Worm (Caenorhabditis elegans) whole organism, late embryonic: Measurements from ENCODE around the gene C35C5.10.

Source experiments
- F13H6.1 ChIP-seq: sonication (generic microtip); optimal IDR thresholded peaks from 2 replicates; lab custom pipeline; 2016; ENCODE audit warnings: missing genetic modification characterization, missing compliant biosample characterization
- K02D7.2 ChIP-seq: sonication (generic microtip); optimal IDR thresholded peaks from 2 replicates; lab custom pipeline; 2017; ENCODE audit warnings: mild to moderate bottlenecking, missing genetic modification characterization, missing compliant biosample characterization
- K09A11.1 ChIP-seq: sonication (generic microtip); optimal IDR thresholded peaks from 2 replicates; lab custom pipeline; 2017; ENCODE audit warnings: antibody characterized with exemption, mild to moderate bottlenecking, missing genetic modification characterization, missing compliant biosample characterization; ENCODE audit not compliant: insufficient read depth
- T23F11.4 ChIP-seq: fragments of 200-800 bp; sonication (Bioruptor generic); optimal IDR thresholded peaks from 2 replicates; lab custom pipeline; 2018; ENCODE audit warnings: mild to moderate bottlenecking, missing genetic modification characterization, missing compliant biosample characterization
- ahr-1 ChIP-seq: sonication (generic microtip); optimal IDR thresholded peaks from 2 replicates; lab custom pipeline; 2016; ENCODE audit warnings: missing genetic modification characterization, missing compliant biosample characterization
- ceh-14 ChIP-seq: sonication (generic microtip); optimal IDR thresholded peaks from 2 replicates; lab custom pipeline; 2016; ENCODE audit warnings: missing genotype, missing genetic modification characterization, missing compliant biosample characterization
- ceh-18 ChIP-seq: sonication (generic microtip); optimal IDR thresholded peaks from 2 replicates; lab custom pipeline; 2016; ENCODE audit warnings: missing genetic modification characterization, missing compliant biosample characterization
- ceh-2 ChIP-seq: sonication (generic microtip); optimal IDR thresholded peaks from 2 replicates; lab custom pipeline; 2016; ENCODE audit warnings: missing genotype, missing genetic modification characterization, missing compliant biosample characterization
- ceh-22 ChIP-seq: sonication (generic microtip); optimal IDR thresholded peaks from 2 replicates; lab custom pipeline; 2017; ENCODE audit warnings: missing biosample characterization, missing genetic modification characterization
- ceh-31 ChIP-seq: sonication (generic microtip); optimal IDR thresholded peaks from 2 replicates; lab custom pipeline; 2016; ENCODE audit warnings: missing genetic modification characterization, missing compliant biosample characterization
- ceh-34 ChIP-seq: sonication (generic microtip); optimal IDR thresholded peaks from 2 replicates; lab custom pipeline; 2016; ENCODE audit warnings: mild to moderate bottlenecking, missing genetic modification characterization, missing compliant biosample characterization
- ceh-45 ChIP-seq: fragments of 200-800 bp; sonication (Bioruptor generic); IDR thresholded peaks from 2 replicates; pipeline ENCODE4 v1.3.6; 2022; ENCODE audit warnings: missing genetic modification reagents, missing genetic modification characterization, missing compliant biosample characterization
- ceh-48 ChIP-seq: sonication (generic microtip); optimal IDR thresholded peaks from 2 replicates; lab custom pipeline; 2016; ENCODE audit warnings: missing genetic modification characterization, inconsistent platforms, missing compliant biosample characterization
- ceh-6 ChIP-seq: fragments of 200-800 bp; sonication (Bioruptor generic); optimal IDR thresholded peaks from 2 replicates; lab custom pipeline; 2018; ENCODE audit warnings: mild to moderate bottlenecking, missing genetic modification characterization, missing compliant biosample characterization
- ceh-9 ChIP-seq: sonication (generic microtip); optimal IDR thresholded peaks from 2 replicates; lab custom pipeline; 2016; ENCODE audit warnings: mild to moderate bottlenecking, missing genetic modification characterization, inconsistent platforms, missing compliant biosample characterization
- che-1 ChIP-seq: sonication (generic microtip); optimal IDR thresholded peaks from 2 replicates; lab custom pipeline; 2016; ENCODE audit warnings: mild to moderate bottlenecking, missing genetic modification characterization, missing compliant biosample characterization
- dmd-4 ChIP-seq: sonication (generic microtip); optimal IDR thresholded peaks from 2 replicates; lab custom pipeline; 2016; ENCODE audit warnings: borderline replicate concordance, missing genetic modification characterization, missing compliant biosample characterization
- dve-1 ChIP-seq: sonication (generic microtip); optimal IDR thresholded peaks from 2 replicates; lab custom pipeline; 2017; ENCODE audit warnings: antibody characterized with exemption, mild to moderate bottlenecking, missing genetic modification characterization, missing compliant biosample characterization
- elt-2 ChIP-seq: sonication (generic microtip); optimal IDR thresholded peaks from 2 replicates; lab custom pipeline; 2016; ENCODE audit warnings: missing genetic modification reagents, missing genetic modification characterization, missing compliant biosample characterization
- elt-4 ChIP-seq: sonication (generic microtip); optimal IDR thresholded peaks from 2 replicates; lab custom pipeline; 2016; ENCODE audit warnings: missing genetic modification characterization, missing compliant biosample characterization
- eyg-1 ChIP-seq: sonication (generic microtip); optimal IDR thresholded peaks from 2 replicates; lab custom pipeline; 2016; ENCODE audit warnings: missing genotype, missing genetic modification characterization, missing compliant biosample characterization
- fkh-10 ChIP-seq: fragments of 150-350 bp; optimal IDR thresholded peaks from 2 replicates; lab custom pipeline; 2014; ENCODE audit warnings: missing biosample characterization, missing genetic modification reagents, missing genetic modification characterization
- fkh-6 ChIP-seq: sonication (generic microtip); optimal IDR thresholded peaks from 2 replicates; lab custom pipeline; 2016; ENCODE audit warnings: missing genetic modification characterization, missing compliant biosample characterization
- hlh-30 ChIP-seq: sonication (generic microtip); optimal IDR thresholded peaks from 2 replicates; lab custom pipeline; 2017; ENCODE audit warnings: antibody characterized with exemption, missing genetic modification characterization, missing compliant biosample characterization; ENCODE audit not compliant: insufficient read depth
- hlh-6 ChIP-seq: sonication (generic microtip); optimal IDR thresholded peaks from 2 replicates; lab custom pipeline; 2016; ENCODE audit warnings: missing genotype, missing genetic modification characterization, missing compliant biosample characterization
- hlh-8 ChIP-seq: sonication (generic microtip); optimal IDR thresholded peaks from 2 replicates; lab custom pipeline; 2016; ENCODE audit warnings: missing genotype, missing genetic modification characterization, missing compliant biosample characterization
- nhr-232 ChIP-seq: sonication (generic microtip); optimal IDR thresholded peaks from 2 replicates; lab custom pipeline; 2016; ENCODE audit warnings: missing genetic modification characterization, missing compliant biosample characterization
- odd-2 ChIP-seq: sonication (generic microtip); optimal IDR thresholded peaks from 2 replicates; lab custom pipeline; 2017; ENCODE audit warnings: antibody characterized with exemption, mild to moderate bottlenecking, missing genetic modification characterization, missing compliant biosample characterization
- pag-3 ChIP-seq: sonication (generic microtip); optimal IDR thresholded peaks from 2 replicates; lab custom pipeline; 2016; ENCODE audit warnings: missing compliant biosample characterization, missing genetic modification characterization, borderline replicate concordance
- pax-1 ChIP-seq: fragments of 150-350 bp; optimal IDR thresholded peaks from 2 replicates; lab custom pipeline; 2014; ENCODE audit warnings: missing biosample characterization, missing genetic modification characterization
- pha-2 ChIP-seq: sonication (generic microtip); optimal IDR thresholded peaks from 2 replicates; lab custom pipeline; 2017; ENCODE audit warnings: mild to moderate bottlenecking, missing genetic modification characterization, missing compliant biosample characterization
- pqm-1 ChIP-seq: sonication (generic microtip); optimal IDR thresholded peaks from 2 replicates; lab custom pipeline; 2016; ENCODE audit warnings: missing genetic modification characterization, missing compliant biosample characterization
- pros-1 ChIP-seq: fragments of 150-350 bp; optimal IDR thresholded peaks from 2 replicates; lab custom pipeline; 2014; ENCODE audit warnings: missing biosample characterization, missing genetic modification reagents, missing genetic modification characterization
- ref-2 ChIP-seq: sonication (generic microtip); optimal IDR thresholded peaks from 2 replicates; lab custom pipeline; 2016; ENCODE audit warnings: missing genetic modification characterization, missing compliant biosample characterization
- rnt-1 ChIP-seq: sonication (generic microtip); optimal IDR thresholded peaks from 2 replicates; lab custom pipeline; 2016; ENCODE audit warnings: missing genetic modification characterization, missing compliant biosample characterization
- sdc-2 ChIP-seq: sonication (generic microtip); optimal IDR thresholded peaks from 2 replicates; lab custom pipeline; 2016; ENCODE audit warnings: missing genotype, missing genetic modification characterization, missing compliant biosample characterization
- sox-4 ChIP-seq: sonication (generic microtip); optimal IDR thresholded peaks from 2 replicates; lab custom pipeline; 2017; ENCODE audit warnings: mild to moderate bottlenecking, missing genetic modification characterization, inconsistent platforms, missing compliant biosample characterization
- tbx-7 ChIP-seq: sonication (generic microtip); optimal IDR thresholded peaks from 2 replicates; lab custom pipeline; 2016; ENCODE audit warnings: missing genotype, missing genetic modification characterization, missing compliant biosample characterization
- unc-55 ChIP-seq: sonication (generic microtip); optimal IDR thresholded peaks from 2 replicates; lab custom pipeline; 2017; ENCODE audit warnings: missing biosample characterization, missing genetic modification reagents, missing genetic modification characterization
- zip-5 ChIP-seq: sonication (generic microtip); optimal IDR thresholded peaks from 2 replicates; lab custom pipeline; 2016; ENCODE audit warnings: missing genetic modification characterization, missing compliant biosample characterization

Gene C35C5.10

ce11 chrX:11518415-11518814 is 37.6 kb upstream of the C35C5.10 start:
- no peak for TF ChIP-seq zip-5 (tag; lab: Kevin White, UChicago)
- no peak for TF ChIP-seq che-1 (tag; lab: Kevin White, UChicago)
- no peak for TF ChIP-seq rnt-1 (tag; lab: Kevin White, UChicago)
- no peak for TF ChIP-seq odd-2 (tag; lab: Kevin White, UChicago)
- TF ChIP-seq ceh-22 (tag; lab: Kevin White, UChicago): no peak
- TF ChIP-seq eyg-1 (tag; lab: Kevin White, UChicago): no peak
- TF ChIP-seq, all 69 proteins: peak for 0

- TF ChIP-seq elt-2 (tag; lab: Kevin White, UChicago): peak; percentile 33
- TF ChIP-seq pqm-1 (tag; lab: Kevin White, UChicago): no peak
- TF ChIP-seq ahr-1: no peak
- TF ChIP-seq ceh-34 (tag; lab: Kevin White, UChicago): no peak
- TF ChIP-seq pag-3 (tag; lab: Kevin White, UChicago): no peak
These were observed 37.0 kb upstream of the C35C5.10 start, which contains the start of gene hpo-34 for ce11 chrX:11519016-11519509. hpo-34 (minus strand) TSS chrX:11519066.

ce11 chrX:11522058-11522757 is 33.8 kb upstream of the C35C5.10 start, which contains the start of gene sdc-2:
sdc-2 (plus strand) TSS chrX:11522707.
- TF ChIP-seq dve-1 (tag; lab: Kevin White, UChicago): peak; percentile 55
- TF ChIP-seq pax-1: no peak
- TF ChIP-seq hlh-8 (tag; lab: Kevin White, UChicago): no peak
- no peak for TF ChIP-seq sdc-2 (tag; lab: Kevin White, UChicago)
- TF ChIP-seq unc-55: peak; percentile 58
- peak; percentile 9 for TF ChIP-seq che-1 (tag; lab: Kevin White, UChicago)
- peak; percentile 74 for TF ChIP-seq ceh-31 (tag; lab: Kevin White, UChicago)
- TF ChIP-seq ceh-45: no peak
- TF ChIP-seq pros-1 (tag; lab: Kevin White, UChicago): peak; percentile 49
- TF ChIP-seq pha-2 (tag; lab: Kevin White, UChicago): no peak
- TF ChIP-seq, all 69 proteins: peak for 5

ce11 chrX:11523704-11524103 is 32.3 kb upstream of the C35C5.10 start:
- TF ChIP-seq nhr-232 (no peak), F13H6.1 (tag; lab: Kevin White, UChicago) (no peak)
- TF ChIP-seq, all 69 proteins: peak for 0

ce11 chrX:11533543-11534003 is 22.5 kb upstream of the C35C5.10 start, which contains the start of gene C35C5.8:
C35C5.8 (plus strand) TSS chrX:11533593.
- TF ChIP-seq ceh-34 (tag; lab: Kevin White, UChicago): no peak
- TF ChIP-seq ref-2: no peak
- TF ChIP-seq ceh-14 (tag; lab: Kevin White, UChicago): no peak
- no peak for TF ChIP-seq tbx-7 (tag; lab: Kevin White, UChicago)
- no peak for TF ChIP-seq hlh-6
- no peak for TF ChIP-seq hlh-30 (tag; lab: Kevin White, UChicago)

- TF ChIP-seq pqm-1 (tag; lab: Kevin White, UChicago): no peak
- TF ChIP-seq ceh-2 (tag; lab: Kevin White, UChicago): no peak
- no peak for TF ChIP-seq ceh-6
These were observed 21.6 kb upstream of the C35C5.10 start for ce11 chrX:11534443-11534842.

- TF ChIP-seq K09A11.1 (no peak), ceh-2 (tag; lab: Kevin White, UChicago) (no peak), K02D7.2 (tag; lab: Kevin White, UChicago) (no peak), T23F11.4 (GFP tag; lab: Kevin White, UChicago) (no peak), nhr-232 (no peak), hlh-8 (tag; lab: Kevin White, UChicago) (no peak), F13H6.1 (tag; lab: Kevin White, UChicago) (no peak), dmd-4 (no peak), ceh-18 (tag; lab: Kevin White, UChicago) (no peak), fkh-10 (GFP tag; lab: Kevin White, UChicago) (no peak), fkh-6 (tag; lab: Kevin White, UChicago) (no peak), ceh-9 (tag; lab: Kevin White, UChicago) (no peak), sox-4 (no peak), ceh-48 (tag; lab: Kevin White, UChicago) (no peak), elt-4 (tag; lab: Kevin White, UChicago) (no peak)
These were observed 19.6 kb upstream of the C35C5.10 start, which contains the start of gene C35C5.9 for ce11 chrX:11536408-11536807. C35C5.9 (plus strand) TSS chrX:11536568.
